Fruit fly (Drosophila melanogaster): ENCODE data around the gene CG3021.

CG3021 gene

dm6 chrX:1052684-1053389 lies 26.2 kb downstream of the CG3021 start:
- TF ChIP-seq CTCF (optimal IDR thresholded peaks at IDR 0.05), result no peak
- no peak for TF ChIP-seq CG8478 (optimal IDR thresholded peaks at IDR 0.05)

dm6 chrX:1056338-1056737 lies 29.7 kb downstream of the CG3021 start:
- no peak for TF ChIP-seq CTCF (optimal IDR thresholded peaks at IDR 0.05)
- no peak for TF ChIP-seq CG8478 (optimal IDR thresholded peaks at IDR 0.05)

- TF ChIP-seq CG8478 (optimal IDR thresholded peaks at IDR 0.05) (no peak), CTCF (optimal IDR thresholded peaks at IDR 0.05) (no peak)
Measured at dm6 chrX:1063143-1063542, 36.6 kb downstream of the CG3021 start.
